Fruit fly (Drosophila melanogaster): Measurements from ENCODE around the gene Arv1.

The Arv1 gene

dm6 chr3L:21482100-21482499 lies 47.0 kb downstream of the Arv1 start:
- TF ChIP-seq spab (GFP tag; optimal IDR thresholded peaks at IDR 0.05) (no peak), Hr39 (GFP tag; optimal IDR thresholded peaks at IDR 0.05) (no peak), CG11762 (GFP tag; optimal IDR thresholded peaks at IDR 0.05; ENCODE audit: insufficient read depth) (no peak), esn (GFP tag; optimal IDR thresholded peaks at IDR 0.05) (no peak), acj6 (GFP tag; optimal IDR thresholded peaks at IDR 0.05) (no peak), CG11294 (GFP tag; IDR thresholded peaks at IDR 0.05) (no peak), CG6276 (GFP tag; optimal IDR thresholded peaks at IDR 0.05) (no peak), CG4318 (GFP tag; optimal IDR thresholded peaks at IDR 0.05) (no peak), vri (GFP tag; optimal IDR thresholded peaks at IDR 0.05) (no peak), OdsH (GFP tag; optimal IDR thresholded peaks at IDR 0.05) (no peak), pdm3 (GFP tag; optimal IDR thresholded peaks at IDR 0.05) (no peak), Blimp-1 (GFP tag; optimal IDR thresholded peaks at IDR 0.05) (no peak), CG8319 (GFP tag; optimal IDR thresholded peaks at IDR 0.05) (no peak), net (GFP tag; optimal IDR thresholded peaks at IDR 0.05) (no peak), Eip93F (GFP tag; optimal IDR thresholded peaks at IDR 0.05) (no peak), CG10631 (GFP tag; optimal IDR thresholded peaks at IDR 0.05) (no peak), Smox (GFP tag; optimal IDR thresholded peaks at IDR 0.05) (no peak), CG1621 (tag; optimal IDR thresholded peaks at IDR 0.05) (no peak)

dm6 chr3L:21479636-21480035 lies 49.5 kb downstream of the Arv1 start:
- TF ChIP-seq Sox14 (GFP tag; optimal IDR thresholded peaks at IDR 0.05) (peak; percentile 21), CG10631 (GFP tag; optimal IDR thresholded peaks at IDR 0.05) (no peak), CG7368 (GFP tag; optimal IDR thresholded peaks at IDR 0.05) (peak; percentile 87), CG11762 (GFP tag; optimal IDR thresholded peaks at IDR 0.05; ENCODE audit: insufficient read depth) (peak; percentile 63), spab (GFP tag; optimal IDR thresholded peaks at IDR 0.05) (peak; percentile 36), dac (GFP tag; optimal IDR thresholded peaks at IDR 0.05) (peak; percentile 59), Eip75B (GFP tag; optimal IDR thresholded peaks at IDR 0.05) (peak; percentile 73), CG3919 (GFP tag; optimal IDR thresholded peaks at IDR 0.05) (peak; percentile 89), Hr38 (GFP tag; optimal IDR thresholded peaks at IDR 0.05) (no peak), Hr39 (GFP tag; optimal IDR thresholded peaks at IDR 0.05) (peak; percentile 65), Sox15 (GFP tag; optimal IDR thresholded peaks at IDR 0.05) (no peak), net (GFP tag; optimal IDR thresholded peaks at IDR 0.05) (peak; percentile 83), Smox (GFP tag; optimal IDR thresholded peaks at IDR 0.05) (peak; percentile 45), topi (GFP tag; optimal IDR thresholded peaks at IDR 0.05) (peak; percentile 63), CG8119 (GFP tag; IDR thresholded peaks at IDR 0.05) (no peak), Met (GFP tag; optimal IDR thresholded peaks at IDR 0.05) (peak; percentile 77), acj6 (GFP tag; optimal IDR thresholded peaks at IDR 0.05) (peak; percentile 73), fd59A (GFP tag; optimal IDR thresholded peaks at IDR 0.05) (peak; percentile 41), CG32006 (GFP tag; optimal IDR thresholded peaks at IDR 0.05) (peak; percentile 43), cyc (GFP tag; optimal IDR thresholded peaks at IDR 0.05) (peak; percentile 66), Ets21C (GFP tag; optimal IDR thresholded peaks at IDR 0.05) (peak; percentile 1), CG10669 (GFP tag; optimal IDR thresholded peaks at IDR 0.05) (peak; percentile 55), ss (GFP tag; optimal IDR thresholded peaks at IDR 0.05) (peak; percentile 30 to 79), CG31627 (GFP tag; optimal IDR thresholded peaks at IDR 0.05) (peak; percentile 57), CG3032 (tag; optimal IDR thresholded peaks at IDR 0.05) (no peak), CG6163 (GFP tag; IDR thresholded peaks at IDR 0.05) (peak; percentile 87), CG15336 (GFP tag; IDR thresholded peaks at IDR 0.05) (peak; percentile 54; the same call in 1 of the 2 replicates), fd85E (GFP tag; optimal IDR thresholded peaks at IDR 0.05) (peak; percentile 72), CG6276 (GFP tag; optimal IDR thresholded peaks at IDR 0.05) (no peak), Hr4 (GFP tag; optimal IDR thresholded peaks at IDR 0.05) (peak; percentile 23), dsx (GFP tag; optimal IDR thresholded peaks at IDR 0.05; ENCODE audit: poor library complexity, severe bottlenecking) (peak; percentile 61), pdm3 (GFP tag; optimal IDR thresholded peaks at IDR 0.05) (peak; percentile 73), CG16779 (tag; optimal IDR thresholded peaks at IDR 0.05) (peak; percentile 48), Eip93F (GFP tag; optimal IDR thresholded peaks at IDR 0.05) (no peak), CG9139 (GFP tag; optimal IDR thresholded peaks at IDR 0.05) (peak; percentile 60), CG8632 (GFP tag; optimal IDR thresholded peaks at IDR 0.05) (peak; percentile 64), CG1621 (tag; optimal IDR thresholded peaks at IDR 0.05) (peak; percentile 63), OdsH (GFP tag; optimal IDR thresholded peaks at IDR 0.05) (peak; percentile 73), CG8319 (GFP tag; optimal IDR thresholded peaks at IDR 0.05) (peak; percentile 78), CG11902 (GFP tag; optimal IDR thresholded peaks at IDR 0.05) (peak; percentile 17), svp (GFP tag) (no peak), eg (GFP tag; IDR thresholded peaks at IDR 0.05) (peak; percentile 83), CG34406 (GFP tag; optimal IDR thresholded peaks at IDR 0.05) (peak; percentile 77)

Measured in whole organism, prepupa.